Worm (Caenorhabditis elegans): Measurements from ENCODE around the gene rpi-1.

DNA sequence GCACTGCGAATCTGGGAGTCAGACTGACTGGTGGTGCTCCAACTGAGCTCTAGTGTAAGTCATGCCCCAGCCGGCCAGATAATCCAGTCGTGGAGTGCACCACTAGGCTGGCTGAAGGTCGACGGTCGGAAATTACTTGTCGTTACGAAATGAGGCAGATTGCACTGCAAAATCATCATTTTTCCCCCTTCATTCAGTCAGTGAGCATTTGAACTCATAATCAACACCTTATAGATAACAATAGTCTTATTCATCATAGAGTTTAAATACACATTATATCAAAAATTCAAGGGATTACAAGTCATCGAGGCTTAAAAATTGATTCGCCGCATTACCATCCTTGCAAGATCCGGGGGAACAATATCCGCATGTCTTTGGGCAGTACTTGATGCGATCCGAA lies 19.6 kb upstream of the rpi-1 start:
- no peak for TF ChIP-seq mcd-1 (GFP tag; IDR thresholded peaks at IDR 0.05)
- TF ChIP-seq snpc-4 (GFP tag; optimal IDR thresholded peaks at IDR 0.05): no peak
- no peak for TF ChIP-seq snpc-4 (tag; optimal IDR thresholded peaks at IDR 0.05)
- no peak for TF ChIP-seq lin-40 (tag; optimal IDR thresholded peaks at IDR 0.05)
